Worm (Caenorhabditis elegans): ENCODE data around the gene F44F4.10.
A peak's percentile ranks its signal among the peaks of the same experiment; 100 is the strongest.

The F44F4.10 gene

DNA sequence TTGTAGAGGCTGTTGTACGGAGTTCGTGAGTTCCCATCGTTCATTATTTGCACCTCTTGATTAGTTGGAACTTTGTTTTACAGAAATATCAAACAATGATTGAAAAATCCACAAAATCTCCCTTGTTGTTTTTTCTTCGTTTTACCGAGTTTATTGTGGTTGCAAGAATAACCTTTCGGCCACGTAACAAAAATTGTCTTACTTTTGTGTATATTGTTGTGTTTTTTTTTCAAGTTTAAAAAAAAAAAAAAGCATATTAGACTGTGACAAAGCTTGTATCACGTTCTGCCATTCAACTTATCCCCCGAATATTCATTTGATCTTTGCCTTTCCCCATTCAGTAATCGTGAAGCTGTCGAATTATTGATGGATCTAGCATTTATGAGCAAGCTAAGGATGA is at the start of gene F44F4.10:
Gene F44F4.10, minus strand, starts transcription at position 101 of the 400 bp plus-strand sequence.
- no peak for TF ChIP-seq ztf-11 (tag; optimal IDR thresholded peaks at IDR 0.05)
- TF ChIP-seq egl-27 (tag; optimal IDR thresholded peaks at IDR 0.05), result no peak
- no peak for TF ChIP-seq snpc-4 (tag; optimal IDR thresholded peaks at IDR 0.05)
- no peak for TF ChIP-seq lin-39 (tag; optimal IDR thresholded peaks at IDR 0.05)
- no peak for TF ChIP-seq crh-2 (tag; optimal IDR thresholded peaks at IDR 0.05)
- TF ChIP-seq ceh-82 (tag; optimal IDR thresholded peaks at IDR 0.05), result no peak
- TF ChIP-seq sem-4 (tag; optimal IDR thresholded peaks at IDR 0.05), result no peak
- no peak for TF ChIP-seq C34F6.9 (tag; optimal IDR thresholded peaks at IDR 0.05)
- TF ChIP-seq lin-11 (tag; optimal IDR thresholded peaks at IDR 0.05), result no peak
- TF ChIP-seq nhr-12 (tag; optimal IDR thresholded peaks at IDR 0.05), result no peak
- no peak for TF ChIP-seq ZK546.5 (tag; optimal IDR thresholded peaks at IDR 0.05)
- no peak for TF ChIP-seq elt-1 (tag; optimal IDR thresholded peaks at IDR 0.05)

DNA sequence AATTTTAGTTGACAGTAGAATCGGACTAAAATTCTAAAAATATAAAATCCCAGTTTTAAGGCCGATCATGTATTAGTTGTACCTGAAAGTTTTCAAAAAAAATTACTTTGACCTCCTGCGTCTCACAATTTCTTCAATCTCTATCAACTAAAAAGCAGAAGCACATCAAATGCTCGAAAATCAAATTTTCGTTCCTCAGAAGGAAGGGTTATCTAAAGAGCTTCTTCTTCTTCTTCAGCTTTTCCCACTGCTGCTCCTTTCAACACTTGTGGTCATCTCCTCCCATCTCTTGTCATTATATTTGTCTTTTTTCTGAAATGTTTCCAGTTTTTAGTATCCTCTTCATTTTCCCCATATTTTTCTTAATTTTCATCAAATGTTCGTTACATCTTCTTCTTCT is 47.7 kb upstream of the F44F4.10 start:
- TF ChIP-seq mdl-1 (tag; optimal IDR thresholded peaks at IDR 0.05) (no peak), snpc-4 (tag; optimal IDR thresholded peaks at IDR 0.05) (no peak), unc-55 (GFP tag; optimal IDR thresholded peaks at IDR 0.05) (no peak), nhr-237 (tag; optimal IDR thresholded peaks at IDR 0.05) (no peak)

ce11 chrII:10959676-10960075 is 42.6 kb upstream of the F44F4.10 start:
- TF ChIP-seq ZK546.5 (tag; optimal IDR thresholded peaks at IDR 0.05), result no peak
- TF ChIP-seq ztf-1 (GFP tag; conservative IDR thresholded peaks at IDR 0.05), result no peak
- no peak for TF ChIP-seq ceh-16 (tag; optimal IDR thresholded peaks at IDR 0.05)
- TF ChIP-seq blmp-1 (tag; optimal IDR thresholded peaks at IDR 0.05; ENCODE audit: insufficient read depth), result no peak
- no peak for TF ChIP-seq mbf-1 (tag; optimal IDR thresholded peaks at IDR 0.05)
- no peak for TF ChIP-seq lin-11 (tag; optimal IDR thresholded peaks at IDR 0.05)
- TF ChIP-seq lin-13 (GFP tag; optimal IDR thresholded peaks at IDR 0.05), result no peak
- no peak for TF ChIP-seq unc-39 (tag; optimal IDR thresholded peaks at IDR 0.05)
- no peak for TF ChIP-seq alr-1 (tag; optimal IDR thresholded peaks at IDR 0.05)
- no peak for TF ChIP-seq nhr-10 (tag; optimal IDR thresholded peaks at IDR 0.05)
- TF ChIP-seq dmd-4 (tag; optimal IDR thresholded peaks at IDR 0.05), result no peak
- TF ChIP-seq sma-9 (GFP tag; optimal IDR thresholded peaks at IDR 0.05), result no peak
- no peak for TF ChIP-seq sma-9 (tag; optimal IDR thresholded peaks at IDR 0.05)
- TF ChIP-seq lsy-2 (tag; optimal IDR thresholded peaks at IDR 0.05), result no peak
- no peak for TF ChIP-seq fos-1 (tag; optimal IDR thresholded peaks at IDR 0.05)
- no peak for TF ChIP-seq ama-1 (optimal IDR thresholded peaks at IDR 0.05)
- no peak for TF ChIP-seq crh-2 (tag; optimal IDR thresholded peaks at IDR 0.05)

ce11 chrII:10959138-10959537 is 42.1 kb upstream of the F44F4.10 start:
- TF ChIP-seq lin-11 (tag; optimal IDR thresholded peaks at IDR 0.05) (no peak), unc-62 (GFP tag; optimal IDR thresholded peaks at IDR 0.05) (no peak), gmeb-1 (tag; optimal IDR thresholded peaks at IDR 0.05) (no peak), ZK546.5 (tag; optimal IDR thresholded peaks at IDR 0.05) (no peak), nhr-23 (tag; optimal IDR thresholded peaks at IDR 0.05) (no peak), skn-1 (tag; optimal IDR thresholded peaks at IDR 0.05) (no peak), nhr-6 (tag; optimal IDR thresholded peaks at IDR 0.05) (no peak), lsy-2 (tag; optimal IDR thresholded peaks at IDR 0.05) (no peak), mdl-1 (tag; optimal IDR thresholded peaks at IDR 0.05) (no peak), mab-5 (tag; optimal IDR thresholded peaks at IDR 0.05) (peak; percentile 56), sma-9 (GFP tag; optimal IDR thresholded peaks at IDR 0.05) (no peak), sma-9 (tag; optimal IDR thresholded peaks at IDR 0.05) (no peak), nhr-12 (tag; optimal IDR thresholded peaks at IDR 0.05) (no peak), zag-1 (tag; optimal IDR thresholded peaks at IDR 0.05) (peak; percentile 55), nhr-237 (tag; optimal IDR thresholded peaks at IDR 0.05) (no peak), elt-1 (tag; optimal IDR thresholded peaks at IDR 0.05) (no peak), dmd-4 (tag; optimal IDR thresholded peaks at IDR 0.05) (no peak), R02D3.7 (tag; optimal IDR thresholded peaks at IDR 0.05) (no peak), sma-3 (GFP tag; optimal IDR thresholded peaks at IDR 0.05) (no peak), crh-2 (tag; optimal IDR thresholded peaks at IDR 0.05) (no peak), alr-1 (tag; optimal IDR thresholded peaks at IDR 0.05) (no peak), nhr-21 (tag; optimal IDR thresholded peaks at IDR 0.05) (no peak), unc-39 (tag; optimal IDR thresholded peaks at IDR 0.05) (no peak), unc-55 (GFP tag; optimal IDR thresholded peaks at IDR 0.05) (peak; percentile 35), lin-39 (tag; optimal IDR thresholded peaks at IDR 0.05) (no peak), peb-1 (tag; optimal IDR thresholded peaks at IDR 0.05) (no peak), nhr-77 (tag; optimal IDR thresholded peaks at IDR 0.05) (no peak)
